Worm (Caenorhabditis elegans) whole organism, L2 larva: ENCODE measurements around the gene fbxc-24.

ENCODE experiments used
- R02D3.7 ChIP-seq: fragments of 150-350 bp; optimal IDR thresholded peaks from 2 replicates; lab custom pipeline; 2014; ENCODE audit warnings: missing biosample characterization, missing genetic modification characterization
- ama-1 ChIP-seq: fragments of 150-350 bp; optimal IDR thresholded peaks from 2 replicates; lab custom pipeline; 2018; ENCODE audit warnings: inconsistent platforms
- lin-39 ChIP-seq: fragments of 150-350 bp; optimal IDR thresholded peaks from 2 replicates; lab custom pipeline; 2014; ENCODE audit warnings: missing biosample characterization, missing genetic modification reagents, missing genetic modification characterization
- mdl-1 ChIP-seq, 2 experiments: fragments of 150-350 bp in 1 of 2; sonication (generic microtip) in 1 of 2; optimal IDR thresholded peaks; 2 replicates each; lab custom pipeline; 2017; ENCODE audit warnings: missing biosample characterization in 2 of 2, missing genetic modification characterization in 2 of 2
- nhr-12 ChIP-seq: fragments of 150-350 bp; optimal IDR thresholded peaks from 2 replicates; lab custom pipeline; 2014; ENCODE audit warnings: missing biosample characterization, missing genetic modification characterization
- nhr-77 ChIP-seq: fragments of 150-350 bp; optimal IDR thresholded peaks from 2 replicates; lab custom pipeline; 2014; ENCODE audit warnings: missing biosample characterization, missing genetic modification characterization
- snpc-4 ChIP-seq: fragments of 150-350 bp; optimal IDR thresholded peaks from 2 replicates; lab custom pipeline; 2014; ENCODE audit warnings: missing biosample characterization, missing genetic modification characterization
- unc-39 ChIP-seq: fragments of 150-350 bp; optimal IDR thresholded peaks from 2 replicates; lab custom pipeline; 2014; ENCODE audit warnings: missing biosample characterization, missing genetic modification characterization
- ztf-4 ChIP-seq: fragments of 150-350 bp; optimal IDR thresholded peaks from 2 replicates; lab custom pipeline; 2014; ENCODE audit warnings: missing biosample characterization, missing genetic modification characterization

DNA sequence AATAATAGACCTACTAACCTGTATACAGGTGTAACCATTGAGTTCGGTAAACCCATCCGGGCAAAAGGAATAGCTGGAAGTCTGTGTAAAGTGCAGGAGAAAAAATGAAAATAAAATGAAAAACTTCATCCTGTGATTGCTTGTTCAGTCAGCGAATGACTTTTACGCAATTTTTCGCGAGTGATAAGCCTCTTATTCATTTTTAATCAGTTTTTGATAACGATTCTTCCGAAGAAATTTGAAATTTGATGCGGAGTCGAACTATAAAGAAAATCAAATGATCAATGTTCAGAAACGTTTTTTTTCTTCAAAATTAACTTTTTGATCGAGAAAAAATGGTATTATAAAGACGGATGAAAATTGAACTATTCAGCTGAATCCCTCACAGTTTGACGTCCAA, 13.3 kb upstream of the fbxc-24 start:
- TF ChIP-seq nhr-12, result no peak
- no peak for TF ChIP-seq snpc-4
- TF ChIP-seq nhr-77 (tag; lab: Kevin White, UChicago), result no peak
- no peak for TF ChIP-seq lin-39
- no peak for TF ChIP-seq unc-39 (tag; lab: Kevin White, UChicago)
- TF ChIP-seq ama-1, result no peak
- TF ChIP-seq R02D3.7, result no peak
- no peak for TF ChIP-seq mdl-1 (tag; optimal IDR thresholded peaks at IDR 0.05; lab: Kevin White, UChicago)
- no peak for TF ChIP-seq ztf-4 (tag; lab: Kevin White, UChicago)
